Worm (Caenorhabditis elegans): ENCODE data around the gene Y39B6A.34.

Y39B6A.34 gene

ce11 chrV:19047442-19047841 lies 46.6 kb downstream of the Y39B6A.34 start:
- TF ChIP-seq ceh-36 (tag; optimal IDR thresholded peaks at IDR 0.05), result no peak
- TF ChIP-seq F13C5.2 (tag; optimal IDR thresholded peaks at IDR 0.05), result no peak
- no peak for TF ChIP-seq ceh-13 (GFP tag; optimal IDR thresholded peaks at IDR 0.05)
- no peak for TF ChIP-seq B0310.2 (tag; optimal IDR thresholded peaks at IDR 0.05)
- no peak for TF ChIP-seq hnd-1 (tag; optimal IDR thresholded peaks at IDR 0.05)
- TF ChIP-seq hmg-4 (GFP tag; optimal IDR thresholded peaks at IDR 0.05), result no peak
- no peak for TF ChIP-seq flt-1 (GFP tag; IDR thresholded peaks at IDR 0.05)
- no peak for TF ChIP-seq pes-1 (GFP tag; IDR thresholded peaks at IDR 0.05)
- no peak for TF ChIP-seq tbx-11 (GFP tag; IDR thresholded peaks at IDR 0.05)
- TF ChIP-seq tbx-37 (GFP tag; conservative IDR thresholded peaks at IDR 0.05), result no peak
- no peak for TF ChIP-seq scrt-1 (GFP tag; IDR thresholded peaks at IDR 0.05)
- TF ChIP-seq tra-4 (tag; optimal IDR thresholded peaks at IDR 0.05), result no peak
- TF ChIP-seq hmbx-1 (tag; optimal IDR thresholded peaks at IDR 0.05), result no peak

- TF ChIP-seq ama-1 (optimal IDR thresholded peaks at IDR 0.05) (no peak), sea-1 (GFP tag; conservative IDR thresholded peaks at IDR 0.05) (no peak), ceh-13 (GFP tag; optimal IDR thresholded peaks at IDR 0.05) (no peak), F13C5.2 (tag; optimal IDR thresholded peaks at IDR 0.05) (no peak), hnd-1 (tag; optimal IDR thresholded peaks at IDR 0.05) (no peak), aly-1 (tag; optimal IDR thresholded peaks at IDR 0.05) (no peak), ceh-36 (tag; optimal IDR thresholded peaks at IDR 0.05) (no peak), B0310.2 (tag; optimal IDR thresholded peaks at IDR 0.05) (no peak), hmbx-1 (tag; optimal IDR thresholded peaks at IDR 0.05) (no peak), tra-4 (tag; optimal IDR thresholded peaks at IDR 0.05) (no peak), flt-1 (GFP tag; IDR thresholded peaks at IDR 0.05) (no peak), hmg-4 (GFP tag; optimal IDR thresholded peaks at IDR 0.05) (no peak), scrt-1 (GFP tag; IDR thresholded peaks at IDR 0.05) (no peak), ets-7 (tag; optimal IDR thresholded peaks at IDR 0.05) (no peak)
Measured at ce11 chrV:19049140-19050092, 48.6 kb downstream of the Y39B6A.34 start.

ce11 chrV:19050438-19050837 lies 49.6 kb downstream of the Y39B6A.34 start, which contains the start of gene asp-1:
TSS of gene asp-1 (minus strand) at chrV:19050752.
- no peak for TF ChIP-seq ceh-13 (GFP tag; optimal IDR thresholded peaks at IDR 0.05)
- TF ChIP-seq flt-1 (GFP tag; IDR thresholded peaks at IDR 0.05), result no peak
- TF ChIP-seq hmbx-1 (tag; optimal IDR thresholded peaks at IDR 0.05), result no peak
- no peak for TF ChIP-seq tbx-37 (GFP tag; conservative IDR thresholded peaks at IDR 0.05)
- TF ChIP-seq B0310.2 (tag; optimal IDR thresholded peaks at IDR 0.05), result no peak

ce11 chrV:19050888-19051287 lies 50.1 kb downstream of the Y39B6A.34 start:
- TF ChIP-seq ceh-36 (tag; optimal IDR thresholded peaks at IDR 0.05) (no peak), tbx-37 (GFP tag; conservative IDR thresholded peaks at IDR 0.05) (no peak), B0310.2 (tag; optimal IDR thresholded peaks at IDR 0.05) (no peak), aly-1 (tag; optimal IDR thresholded peaks at IDR 0.05) (no peak), ceh-13 (GFP tag; optimal IDR thresholded peaks at IDR 0.05) (no peak), flt-1 (GFP tag; IDR thresholded peaks at IDR 0.05) (no peak), ets-7 (tag; optimal IDR thresholded peaks at IDR 0.05) (no peak), hnd-1 (tag; optimal IDR thresholded peaks at IDR 0.05) (no peak)

ce11 chrV:19051425-19051824 lies 50.6 kb downstream of the Y39B6A.34 start:
- TF ChIP-seq tra-4 (tag; optimal IDR thresholded peaks at IDR 0.05) (no peak), hmbx-1 (tag; optimal IDR thresholded peaks at IDR 0.05) (no peak), aly-1 (tag; optimal IDR thresholded peaks at IDR 0.05) (no peak), hnd-1 (tag; optimal IDR thresholded peaks at IDR 0.05) (no peak), ets-7 (tag; optimal IDR thresholded peaks at IDR 0.05) (no peak), hmg-4 (GFP tag; optimal IDR thresholded peaks at IDR 0.05) (no peak), B0310.2 (tag; optimal IDR thresholded peaks at IDR 0.05) (no peak), tbx-11 (GFP tag; IDR thresholded peaks at IDR 0.05) (no peak), ama-1 (optimal IDR thresholded peaks at IDR 0.05) (no peak), pes-1 (GFP tag; IDR thresholded peaks at IDR 0.05) (no peak), tbx-37 (GFP tag; conservative IDR thresholded peaks at IDR 0.05) (no peak), flt-1 (GFP tag; IDR thresholded peaks at IDR 0.05) (no peak), scrt-1 (GFP tag; IDR thresholded peaks at IDR 0.05) (no peak), ceh-13 (GFP tag; optimal IDR thresholded peaks at IDR 0.05) (no peak), F13C5.2 (tag; optimal IDR thresholded peaks at IDR 0.05) (no peak), sea-1 (GFP tag; conservative IDR thresholded peaks at IDR 0.05) (no peak)

Data from whole organism, early embryonic.